Fruit fly (Drosophila melanogaster) whole organism, prepupa: Measurements from ENCODE around the gene Ir64a.

Experiments
- Blimp-1 ChIP-seq: fragments of 200-800 bp; sonication (Bioruptor generic); optimal IDR thresholded peaks from 3 replicates; lab custom pipeline; 2017; ENCODE audit warnings: missing biosample characterization, missing genetic modification characterization, mild to moderate bottlenecking, moderate library complexity, missing genetic modification reagents
- CG11762 ChIP-seq: fragments of 200-800 bp; sonication (Bioruptor generic); optimal IDR thresholded peaks from 3 replicates; lab custom pipeline; 2016; ENCODE audit warnings: missing biosample characterization, missing genetic modification characterization; ENCODE audit not compliant: insufficient read depth
- CG15336 ChIP-seq: fragments of 200-800 bp; sonication (Bioruptor generic); IDR thresholded peaks from 2 replicates; pipeline ENCODE4 v1.3.6; 2022; ENCODE audit warnings: missing biosample characterization, missing genetic modification characterization
- CG16779 ChIP-seq: fragments of 200-800 bp; sonication (Bioruptor generic); optimal IDR thresholded peaks from 3 replicates; lab custom pipeline; 2017; ENCODE audit warnings: missing biosample characterization, mild to moderate bottlenecking, missing genetic modification characterization
- CG3032 ChIP-seq: fragments of 200-800 bp; optimal IDR thresholded peaks from 2 replicates; lab custom pipeline; 2019; ENCODE audit warnings: missing biosample characterization, mild to moderate bottlenecking, missing genetic modification characterization, moderate library complexity
- CG31627 ChIP-seq: fragments of 200-800 bp; sonication (Bioruptor generic); optimal IDR thresholded peaks from 3 replicates; lab custom pipeline; 2016; ENCODE audit warnings: missing biosample characterization, missing genetic modification characterization
- CG32006 ChIP-seq: fragments of 200-800 bp; sonication (Bioruptor generic); optimal IDR thresholded peaks from 3 replicates; lab custom pipeline; 2017; ENCODE audit warnings: missing biosample characterization, mild to moderate bottlenecking, missing genetic modification characterization
- CG34406 ChIP-seq: fragments of 200-800 bp; sonication (Bioruptor generic); optimal IDR thresholded peaks from 3 replicates; lab custom pipeline; 2016; ENCODE audit warnings: missing biosample characterization, missing genetic modification characterization
- CG6276 ChIP-seq: fragments of 200-800 bp; sonication (Bioruptor generic); optimal IDR thresholded peaks from 2 replicates; lab custom pipeline; 2017; ENCODE audit warnings: missing biosample characterization, mild to moderate bottlenecking, missing genetic modification characterization
- CG6792 ChIP-seq: fragments of 200-800 bp; sonication (Bioruptor generic); optimal IDR thresholded peaks from 3 replicates; lab custom pipeline; 2016; ENCODE audit warnings: missing biosample characterization, missing genetic modification characterization
- CG6854 ChIP-seq: fragments of 200-800 bp; sonication (Bioruptor generic); optimal IDR thresholded peaks from 2 replicates; lab custom pipeline; 2017; ENCODE audit warnings: missing biosample characterization, mild to moderate bottlenecking, missing genetic modification characterization
- CG7368 ChIP-seq: fragments of 200-800 bp; sonication (Bioruptor generic); optimal IDR thresholded peaks from 3 replicates; lab custom pipeline; 2016; ENCODE audit warnings: missing biosample characterization, missing genetic modification characterization
- CG8119 ChIP-seq: fragments of 200-800 bp; sonication (Bioruptor generic); IDR thresholded peaks from 3 replicates; pipeline ENCODE4 v1.3.6; 2022; ENCODE audit warnings: missing biosample characterization, missing genetic modification characterization
- CG8319 ChIP-seq: fragments of 200-800 bp; sonication (Bioruptor generic); optimal IDR thresholded peaks from 3 replicates; lab custom pipeline; 2016; ENCODE audit warnings: missing biosample characterization, missing genetic modification characterization
- CG8632 ChIP-seq: fragments of 200-800 bp; sonication (Bioruptor generic); optimal IDR thresholded peaks from 3 replicates; lab custom pipeline; 2016; ENCODE audit warnings: missing biosample characterization, missing genetic modification characterization
- Eip75B ChIP-seq: fragments of 200-800 bp; sonication (Bioruptor generic); optimal IDR thresholded peaks from 3 replicates; lab custom pipeline; 2016; ENCODE audit warnings: missing biosample characterization, missing genetic modification characterization
- Eip78C ChIP-seq: fragments of 200-800 bp; sonication (Bioruptor generic); peaks from one replicate; lab custom pipeline; 2016; ENCODE audit warnings: missing biosample characterization, missing genetic modification characterization
- Ets21C ChIP-seq: fragments of 200-800 bp; sonication (Bioruptor generic); optimal IDR thresholded peaks from 3 replicates; lab custom pipeline; 2016; ENCODE audit warnings: missing biosample characterization, missing genetic modification characterization
- Ets96B ChIP-seq: fragments of 200-800 bp; optimal IDR thresholded peaks from 2 replicates; lab custom pipeline; 2019; ENCODE audit warnings: missing biosample characterization, mild to moderate bottlenecking, missing genetic modification characterization, moderate library complexity
- Hr38 ChIP-seq: sonication (Bioruptor generic); optimal IDR thresholded peaks from 2 replicates; lab custom pipeline; 2016; ENCODE audit warnings: missing biosample characterization, missing genetic modification characterization
- Hr39 ChIP-seq: fragments of 200-800 bp; sonication (Bioruptor generic); optimal IDR thresholded peaks from 2 replicates; lab custom pipeline; 2016; ENCODE audit warnings: missing biosample characterization, missing genetic modification characterization
- Hr4 ChIP-seq: fragments of 200-800 bp; sonication (Bioruptor generic); optimal IDR thresholded peaks from 3 replicates; lab custom pipeline; 2016; ENCODE audit warnings: missing biosample characterization, missing genetic modification characterization
- Lpt ChIP-seq: fragments of 200-800 bp; sonication (Bioruptor generic); optimal IDR thresholded peaks from 3 replicates; lab custom pipeline; 2016; ENCODE audit warnings: missing biosample characterization, missing genetic modification characterization
- Met ChIP-seq: fragments of 200-800 bp; sonication (Bioruptor generic); optimal IDR thresholded peaks from 3 replicates; lab custom pipeline; 2016; ENCODE audit warnings: missing biosample characterization, missing genetic modification characterization
- OdsH ChIP-seq: fragments of 200-800 bp; sonication (Bioruptor generic); optimal IDR thresholded peaks from 3 replicates; lab custom pipeline; 2016; ENCODE audit warnings: missing biosample characterization, missing genetic modification characterization
- Smox ChIP-seq: fragments of 200-800 bp; sonication (Bioruptor generic); optimal IDR thresholded peaks from 3 replicates; lab custom pipeline; 2016; ENCODE audit warnings: missing biosample characterization, missing genetic modification characterization
- Sox102F ChIP-seq: fragments of 200-800 bp; sonication (Bioruptor generic); optimal IDR thresholded peaks from 2 replicates; lab custom pipeline; 2016; ENCODE audit warnings: missing biosample characterization, mild to moderate bottlenecking, missing genetic modification characterization
- Sox14 ChIP-seq: fragments of 200-800 bp; sonication (Bioruptor generic); optimal IDR thresholded peaks from 3 replicates; lab custom pipeline; 2016; ENCODE audit warnings: missing biosample characterization, missing genetic modification characterization
- Sox15 ChIP-seq: fragments of 200-800 bp; sonication (Bioruptor generic); optimal IDR thresholded peaks from 3 replicates; lab custom pipeline; 2016; ENCODE audit warnings: missing biosample characterization, missing genetic modification characterization
- achi ChIP-seq: fragments of 200-800 bp; sonication (Bioruptor generic); optimal IDR thresholded peaks from 3 replicates; lab custom pipeline; 2016; ENCODE audit warnings: missing biosample characterization, missing genetic modification characterization
- acj6 ChIP-seq: fragments of 200-800 bp; sonication (Bioruptor generic); optimal IDR thresholded peaks from 3 replicates; lab custom pipeline; 2016; ENCODE audit warnings: missing biosample characterization, missing genetic modification characterization
- cyc ChIP-seq: fragments of 200-800 bp; sonication (Bioruptor generic); optimal IDR thresholded peaks from 3 replicates; lab custom pipeline; 2016; ENCODE audit warnings: missing biosample characterization, missing genetic modification characterization
- dac ChIP-seq: fragments of 200-800 bp; sonication (Bioruptor generic); optimal IDR thresholded peaks from 2 replicates; lab custom pipeline; 2017; ENCODE audit warnings: missing biosample characterization, mild to moderate bottlenecking, missing genetic modification characterization
- eg ChIP-seq: fragments of 200-800 bp; sonication (Bioruptor generic); IDR thresholded peaks from 3 replicates; pipeline ENCODE4 v1.3.6; 2022; ENCODE audit warnings: missing biosample characterization, missing genetic modification characterization
- esn ChIP-seq: fragments of 200-800 bp; sonication (Bioruptor generic); optimal IDR thresholded peaks from 2 replicates; lab custom pipeline; 2016; ENCODE audit warnings: missing biosample characterization, mild to moderate bottlenecking, missing genetic modification characterization, moderate library complexity
- fd59A ChIP-seq: fragments of 200-800 bp; sonication (Bioruptor generic); optimal IDR thresholded peaks from 2 replicates; lab custom pipeline; 2017; ENCODE audit warnings: missing biosample characterization, mild to moderate bottlenecking, missing genetic modification characterization, missing genetic modification reagents
- fd85E ChIP-seq: fragments of 200-800 bp; sonication (Bioruptor generic); optimal IDR thresholded peaks from 3 replicates; lab custom pipeline; 2016; ENCODE audit warnings: missing biosample characterization, missing genetic modification characterization
- fkh ChIP-seq: fragments of 200-800 bp; sonication (Bioruptor generic); optimal IDR thresholded peaks from 3 replicates; lab custom pipeline; 2017; ENCODE audit warnings: missing biosample characterization, mild to moderate bottlenecking, missing genetic modification characterization, moderate library complexity
- lz ChIP-seq: fragments of 200-800 bp; sonication (Bioruptor generic); optimal IDR thresholded peaks from 3 replicates; lab custom pipeline; 2016; ENCODE audit warnings: missing biosample characterization, missing genetic modification characterization
- spab ChIP-seq: fragments of 200-800 bp; sonication (Bioruptor generic); optimal IDR thresholded peaks from 2 replicates; lab custom pipeline; 2017; ENCODE audit warnings: missing biosample characterization, mild to moderate bottlenecking, missing genetic modification characterization, missing genetic modification reagents
- svp ChIP-seq: fragments of 200-800 bp; sonication (Bioruptor generic); peaks from one replicate; lab custom pipeline; 2016; ENCODE audit warnings: missing biosample characterization, missing genetic modification characterization
- topi ChIP-seq: fragments of 200-800 bp; sonication (Bioruptor generic); optimal IDR thresholded peaks from 3 replicates; lab custom pipeline; 2016; ENCODE audit warnings: missing biosample characterization, missing genetic modification characterization
- vri ChIP-seq: fragments of 200-800 bp; sonication (Bioruptor generic); optimal IDR thresholded peaks from 3 replicates; lab custom pipeline; 2016; ENCODE audit warnings: missing biosample characterization, mild to moderate bottlenecking, missing genetic modification characterization

Ir64a gene

DNA sequence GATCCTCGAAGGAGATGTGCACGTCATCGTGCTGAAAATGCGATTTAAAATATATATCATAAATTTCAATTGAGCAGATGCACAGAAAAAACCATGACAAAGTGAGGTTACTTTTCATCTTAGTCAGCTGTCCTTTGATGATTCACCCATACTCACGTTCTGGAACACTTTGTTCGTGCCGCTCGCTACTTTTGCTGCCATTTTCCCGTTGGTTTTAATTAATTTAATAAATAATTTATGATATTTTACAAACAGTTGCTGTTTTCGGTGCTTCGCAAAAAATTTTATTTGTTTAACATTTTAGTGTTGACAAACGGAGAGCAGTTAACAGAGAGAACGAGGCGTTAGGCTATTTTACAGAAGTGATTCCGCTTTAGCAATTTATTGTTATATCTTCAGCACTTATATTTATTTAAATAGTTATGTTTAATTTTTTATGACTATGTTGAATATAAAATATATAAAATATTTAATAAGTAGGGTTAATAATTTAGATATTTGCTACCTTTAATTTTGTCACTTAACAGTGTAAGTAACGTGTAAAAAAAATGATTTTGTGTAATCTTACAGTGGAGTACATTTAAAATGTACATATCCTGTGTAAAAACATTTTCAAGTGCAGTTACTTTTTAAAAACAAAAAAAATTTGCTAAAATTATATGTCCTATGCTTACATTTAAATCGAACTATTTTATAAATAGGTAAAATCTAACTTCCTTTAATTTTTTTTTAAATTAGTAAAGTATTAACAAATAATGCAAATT lies 14.7 kb downstream of the Ir64a start, which contains the start of gene Pfdn4:
TSS of gene Pfdn4 (minus strand) at position 265 of the 764 bp plus-strand sequence.
- TF ChIP-seq fd85E (no peak), fd59A (GFP tag; lab: Kevin White, UChicago) (no peak), svp (GFP tag; lab: Kevin White, UChicago) (peak; percentile 39), Eip78C (peak; percentile 34)

DNA sequence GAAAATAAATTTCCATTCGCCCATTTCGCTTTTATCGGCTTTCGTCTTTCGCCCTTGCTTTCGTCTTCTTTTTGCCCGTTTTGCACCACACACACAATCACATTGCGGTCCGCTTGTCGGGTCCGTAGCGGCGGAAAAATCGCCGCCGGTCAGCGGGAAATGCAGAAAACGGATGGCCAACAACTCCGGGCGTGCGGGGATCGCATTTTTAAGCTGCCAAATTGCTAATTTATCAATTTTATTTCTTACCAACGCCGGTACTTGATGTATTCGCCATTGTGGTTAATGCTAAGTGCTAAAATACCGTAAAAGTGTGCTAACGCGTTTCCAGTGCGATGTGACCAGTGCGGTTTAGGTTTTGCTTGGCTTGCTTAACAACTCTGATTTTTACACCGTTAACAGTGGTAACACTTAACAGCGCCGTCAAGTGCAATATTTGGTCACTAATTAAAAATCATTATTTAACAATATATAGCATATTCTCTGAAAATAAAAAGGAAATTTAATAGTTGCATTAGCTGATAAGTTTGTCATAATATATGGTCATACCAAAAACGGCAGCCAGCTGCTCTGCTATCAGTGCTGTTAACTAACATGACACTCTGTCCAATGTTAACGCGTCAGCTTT lies 16.6 kb downstream of the Ir64a start, which contains the start of the genes Uev1A and Membrin:
TSS of gene Uev1A (minus strand) at position 346 of the 628 bp plus-strand sequence.
TSS of gene Membrin (plus strand) at position 576 of the 628 bp plus-strand sequence.
- TF ChIP-seq CG7368 (GFP tag; lab: Kevin White, UChicago) (no peak), Hr39 (GFP tag; lab: Kevin White, UChicago) (no peak), Met (GFP tag; lab: Kevin White, UChicago) (peak; percentile 11), CG31627 (GFP tag; lab: Kevin White, UChicago) (peak; percentile 1), fd59A (GFP tag; lab: Kevin White, UChicago) (no peak), cyc (GFP tag; lab: Kevin White, UChicago) (peak; percentile 18), Ets96B (tag; lab: Kevin White, UChicago) (no peak), Blimp-1 (GFP tag; lab: Kevin White, UChicago) (no peak), achi (GFP tag; lab: Kevin White, UChicago) (peak; percentile 36), esn (GFP tag; lab: Kevin White, UChicago) (peak; percentile 32), CG6854 (GFP tag; lab: Kevin White, UChicago) (no peak), Eip78C (peak; percentile 51)

DNA sequence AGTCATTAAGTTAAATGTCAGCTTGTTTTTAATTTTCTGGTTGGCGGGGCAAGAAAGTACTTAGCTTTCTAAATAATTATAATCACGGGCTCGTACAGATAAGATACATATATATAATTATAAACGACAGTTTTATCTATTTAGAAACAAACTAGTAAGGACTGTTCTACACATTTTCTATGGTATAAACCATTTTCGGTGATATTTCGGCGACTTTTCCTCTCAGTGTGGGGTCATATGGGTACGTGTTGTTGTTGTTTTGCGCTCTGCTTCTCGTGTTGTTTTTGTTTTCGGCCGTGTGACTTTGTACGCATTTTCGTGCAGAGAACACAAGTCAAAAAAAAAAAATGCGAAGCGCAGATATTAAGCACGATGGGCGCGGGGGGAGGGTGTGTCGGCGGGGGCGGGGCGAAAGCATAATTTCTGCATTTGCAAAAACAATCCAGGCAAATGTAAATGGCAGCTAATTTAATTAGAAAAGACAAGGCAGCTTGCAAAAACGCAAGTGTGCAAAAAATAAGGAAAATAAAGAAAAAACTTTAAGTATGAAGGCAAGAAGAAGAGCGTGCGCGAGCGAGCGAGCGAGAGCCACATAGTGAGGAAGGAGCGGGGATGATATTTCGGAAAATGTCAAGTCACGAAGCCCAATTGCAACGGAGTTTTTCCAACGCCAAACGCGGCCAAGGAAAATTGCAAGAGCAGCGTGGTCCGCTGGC lies 17.3 kb downstream of the Ir64a start:
- TF ChIP-seq lz (GFP tag; lab: Kevin White, UChicago) (peak; percentile 52), Ets21C (no peak), esn (GFP tag; lab: Kevin White, UChicago) (peak; percentile 75), Hr38 (no peak), fkh (no peak), CG8632 (GFP tag; lab: Kevin White, UChicago) (peak; percentile 53), CG16779 (tag; lab: Kevin White, UChicago) (no peak), Lpt (GFP tag; lab: Kevin White, UChicago) (peak; percentile 48), cyc (GFP tag; lab: Kevin White, UChicago) (peak; percentile 28), CG11762 (GFP tag; lab: Kevin White, UChicago) (no peak), acj6 (GFP tag; lab: Kevin White, UChicago) (peak; percentile 79), Hr4 (GFP tag; lab: Kevin White, UChicago) (peak; percentile 62), CG34406 (GFP tag; lab: Kevin White, UChicago) (peak; percentile 80), Eip75B (GFP tag; lab: Kevin White, UChicago) (peak; percentile 18), Met (GFP tag; lab: Kevin White, UChicago) (peak; percentile 61), svp (GFP tag; lab: Kevin White, UChicago) (peak; percentile 95), Eip78C (peak; percentile 89), CG6792 (GFP tag; lab: Kevin White, UChicago) (peak; percentile 41), CG8119 (GFP tag; lab: Robert Waterston, UW) (peak; percentile 71), spab (GFP tag; lab: Kevin White, UChicago) (peak; percentile 50), Hr39 (GFP tag; lab: Kevin White, UChicago) (peak; percentile 60), CG8319 (GFP tag; lab: Kevin White, UChicago) (no peak), eg (GFP tag; lab: Robert Waterston, UW) (peak; percentile 48; the same call in 2 of the 3 replicates), Sox14 (peak; percentile 44), OdsH (GFP tag; lab: Kevin White, UChicago) (peak; percentile 77), CG32006 (GFP tag; lab: Kevin White, UChicago) (peak; percentile 73), topi (peak; percentile 66), fd85E (no peak), Sox102F (GFP tag; lab: Kevin White, UChicago) (peak; percentile 58), vri (GFP tag; lab: Kevin White, UChicago) (peak; percentile 15), CG15336 (GFP tag; lab: Robert Waterston, UW) (peak; percentile 82), CG6276 (GFP tag; lab: Kevin White, UChicago) (peak; percentile 24), Smox (GFP tag; lab: Kevin White, UChicago) (no peak), CG3032 (peak; percentile 10), Sox15 (peak; percentile 34), dac (GFP tag; lab: Kevin White, UChicago) (no peak)
